Fruit fly (Drosophila melanogaster) whole organism, embryonic: Measurements from ENCODE around the gene mbm.
A peak's percentile ranks its signal among the peaks of the same experiment; 100 is the strongest.

ENCODE experiments used
- Ada2b ChIP-seq: fragments of 200-800 bp; sonication (Bioruptor generic); IDR thresholded peaks from 2 replicates; pipeline ENCODE4 v1.3.6; 2022; ENCODE audit warnings: missing biosample characterization, missing genetic modification characterization
- Bgb ChIP-seq: fragments of 200-800 bp; sonication (Bioruptor generic); IDR thresholded peaks from 2 replicates; pipeline ENCODE4 v1.3.6; 2022; ENCODE audit warnings: missing biosample characterization, missing genetic modification characterization; ENCODE audit not compliant: partially characterized antibody
- CG12299 ChIP-seq: fragments of 200-800 bp; sonication (Bioruptor generic); optimal IDR thresholded peaks from 2 replicates; lab custom pipeline; 2018; ENCODE audit warnings: missing biosample characterization, mild to moderate bottlenecking, missing genetic modification characterization
- CG13123 ChIP-seq: fragments of 200-800 bp; sonication (Bioruptor generic); optimal IDR thresholded peaks from 2 replicates; lab custom pipeline; 2016; ENCODE audit warnings: missing biosample characterization, missing genetic modification characterization
- CG13894 ChIP-seq: fragments of 200-800 bp; sonication (Bioruptor generic); optimal IDR thresholded peaks from 3 replicates; lab custom pipeline; 2018; ENCODE audit warnings: missing biosample characterization, mild to moderate bottlenecking, missing genetic modification characterization, moderate library complexity
- CG14441 ChIP-seq: fragments of 200-800 bp; sonication (Bioruptor generic); IDR thresholded peaks from 2 replicates; pipeline ENCODE4 v1.3.6; 2022; ENCODE audit warnings: missing biosample characterization, missing genetic modification characterization
- CG14710 ChIP-seq: fragments of 200-800 bp; sonication (Bioruptor generic); optimal IDR thresholded peaks from 3 replicates; lab custom pipeline; 2019; ENCODE audit warnings: missing biosample characterization, mild to moderate bottlenecking, missing genetic modification characterization, moderate library complexity
- CG1792 ChIP-seq: fragments of 200-800 bp; sonication (Bioruptor generic); optimal IDR thresholded peaks from 2 replicates; lab custom pipeline; 2016; ENCODE audit warnings: missing biosample characterization, missing genetic modification characterization
- CG18011 ChIP-seq: fragments of 200-800 bp; sonication (Bioruptor generic); optimal IDR thresholded peaks from 2 replicates; lab custom pipeline; 2017; ENCODE audit warnings: missing biosample characterization, missing genetic modification characterization, mild to moderate bottlenecking, moderate library complexity, missing genotype
- CG18476 ChIP-seq: fragments of 200-800 bp; sonication (Bioruptor generic); optimal IDR thresholded peaks from 2 replicates; lab custom pipeline; 2016; ENCODE audit warnings: missing biosample characterization, mild to moderate bottlenecking, missing genetic modification characterization
- CG30020 ChIP-seq: fragments of 200-800 bp; optimal IDR thresholded peaks from 2 replicates; lab custom pipeline; 2019; ENCODE audit warnings: missing biosample characterization, mild to moderate bottlenecking, missing genetic modification characterization, moderate library complexity
- CG3065 ChIP-seq: fragments of 200-800 bp; sonication (Bioruptor generic); optimal IDR thresholded peaks from 2 replicates; lab custom pipeline; 2016; ENCODE audit warnings: missing biosample characterization, missing genetic modification characterization
- CG34376 ChIP-seq: fragments of 200-800 bp; sonication (Bioruptor generic); optimal IDR thresholded peaks from 2 replicates; lab custom pipeline; 2018; ENCODE audit warnings: missing biosample characterization, mild to moderate bottlenecking, missing genetic modification characterization
- CG3847 ChIP-seq: fragments of 200-800 bp; sonication (Bioruptor generic); IDR thresholded peaks from 2 replicates; pipeline ENCODE4 v1.3.6; 2022; ENCODE audit warnings: missing biosample characterization, missing genetic modification characterization
- CG4617 ChIP-seq: fragments of 200-800 bp; sonication (Bioruptor generic); optimal IDR thresholded peaks from 3 replicates; lab custom pipeline; 2016; ENCODE audit warnings: missing biosample characterization, missing genetic modification characterization, borderline replicate concordance
- CG7963 ChIP-seq: fragments of 200-800 bp; sonication (Bioruptor generic); IDR thresholded peaks from 3 replicates; pipeline ENCODE4 v1.3.6; 2022; ENCODE audit warnings: missing biosample characterization, missing genetic modification characterization; ENCODE audit not compliant: partially characterized antibody
- CG8388 ChIP-seq: fragments of 200-800 bp; sonication (Bioruptor generic); optimal IDR thresholded peaks from 2 replicates; lab custom pipeline; 2019; ENCODE audit warnings: missing biosample characterization, mild to moderate bottlenecking, missing genetic modification characterization, moderate library complexity
- CG8944 ChIP-seq: fragments of 200-800 bp; sonication (Bioruptor generic); optimal IDR thresholded peaks from 3 replicates; lab custom pipeline; 2016; ENCODE audit warnings: missing biosample characterization, missing genetic modification characterization
- CG9609 ChIP-seq: fragments of 200-800 bp; sonication (Bioruptor generic); optimal IDR thresholded peaks from 3 replicates; lab custom pipeline; 2016; ENCODE audit warnings: missing biosample characterization, missing genetic modification characterization
- CoRest ChIP-seq: fragments of 200-800 bp; sonication (Bioruptor generic); optimal IDR thresholded peaks from 3 replicates; lab custom pipeline; 2018; ENCODE audit warnings: missing biosample characterization, mild to moderate bottlenecking, missing genetic modification characterization, moderate library complexity
- E2f1 ChIP-seq: fragments of 200-800 bp; sonication (Bioruptor generic); IDR thresholded peaks from 2 replicates; pipeline ENCODE4 v1.3.6; 2022; ENCODE audit warnings: missing biosample characterization, missing genetic modification characterization
- Eip74EF ChIP-seq, 2 experiments: fragments of 200-800 bp in 1 of 2; fragments of >200 bp in 1 of 2; sonication (Bioruptor generic) in 1 of 2; optimal IDR thresholded peaks; 2 replicates each; lab custom pipeline; 2017 to 2019; ENCODE audit warnings: missing biosample characterization in 2 of 2, missing genetic modification characterization in 2 of 2, mild to moderate bottlenecking in 1 of 2, moderate library complexity in 1 of 2
- Elba2 ChIP-seq: fragments of 200-800 bp; sonication (Bioruptor generic); optimal IDR thresholded peaks from 3 replicates; lab custom pipeline; 2016; ENCODE audit warnings: missing biosample characterization, missing genetic modification characterization
- HmgZ ChIP-seq: fragments of 200-800 bp; sonication (Bioruptor generic); optimal IDR thresholded peaks from 2 replicates; lab custom pipeline; 2018; ENCODE audit warnings: missing biosample characterization, mild to moderate bottlenecking, missing genetic modification characterization
- Hr78 ChIP-seq, 2 experiments: fragments of 200-800 bp in 1 of 2; fragments of >200 bp in 1 of 2; sonication (Bioruptor generic) in 1 of 2; optimal IDR thresholded peaks; 2 replicates each; lab custom pipeline; 2017 to 2019; ENCODE audit warnings: missing biosample characterization in 2 of 2, missing genetic modification characterization in 2 of 2, mild to moderate bottlenecking in 1 of 2, moderate library complexity in 1 of 2
- Neu2 ChIP-seq: fragments of 200-800 bp; sonication (Bioruptor generic); optimal IDR thresholded peaks from 3 replicates; lab custom pipeline; 2016; ENCODE audit warnings: missing biosample characterization, missing genetic modification characterization, borderline replicate concordance
- NfI ChIP-seq: fragments of 200-800 bp; sonication (Bioruptor generic); optimal IDR thresholded peaks from 3 replicates; lab custom pipeline; 2018; ENCODE audit warnings: missing biosample characterization, mild to moderate bottlenecking, missing genetic modification characterization, moderate library complexity
- PHDP ChIP-seq: fragments of 200-800 bp; sonication (Bioruptor generic); optimal IDR thresholded peaks from 3 replicates; lab custom pipeline; 2018; ENCODE audit warnings: missing biosample characterization, mild to moderate bottlenecking, missing genetic modification characterization, moderate library complexity
- Rfx ChIP-seq: fragments of 200-800 bp; sonication (Bioruptor generic); IDR thresholded peaks from 2 replicates; pipeline ENCODE4 v1.3.6; 2022; ENCODE audit warnings: missing biosample characterization, missing genetic modification characterization
- TFAM ChIP-seq: fragments of 200-800 bp; sonication (Bioruptor generic); optimal IDR thresholded peaks from 2 replicates; lab custom pipeline; 2017; ENCODE audit warnings: missing biosample characterization, missing genetic modification characterization, inconsistent platforms
- dmrt11E ChIP-seq: fragments of 200-800 bp; sonication (Bioruptor generic); optimal IDR thresholded peaks from 3 replicates; lab custom pipeline; 2018; ENCODE audit warnings: missing biosample characterization, mild to moderate bottlenecking, missing genetic modification characterization, moderate library complexity
- exex ChIP-seq: fragments of 200-800 bp; sonication (Bioruptor generic); optimal IDR thresholded peaks from 4 replicates; lab custom pipeline; 2018; ENCODE audit warnings: missing biosample characterization, mild to moderate bottlenecking, missing genetic modification characterization, moderate library complexity
- fd3F ChIP-seq: fragments of 200-800 bp; sonication (Bioruptor generic); optimal IDR thresholded peaks from 2 replicates; lab custom pipeline; 2018; ENCODE audit warnings: missing biosample characterization, mild to moderate bottlenecking, missing genetic modification characterization, moderate library complexity
- fd64A ChIP-seq: fragments of 200-800 bp; sonication (Bioruptor generic); optimal IDR thresholded peaks from 3 replicates; lab custom pipeline; 2018; ENCODE audit warnings: missing biosample characterization, mild to moderate bottlenecking, missing genetic modification characterization
- gsb-n ChIP-seq: fragments of 200-800 bp; sonication (Bioruptor generic); optimal IDR thresholded peaks from 3 replicates; lab custom pipeline; 2018; ENCODE audit warnings: missing biosample characterization, mild to moderate bottlenecking, missing genetic modification characterization
- kah ChIP-seq: fragments of 200-800 bp; sonication (Bioruptor generic); optimal IDR thresholded peaks from 2 replicates; lab custom pipeline; 2018; ENCODE audit warnings: missing biosample characterization, mild to moderate bottlenecking, missing genetic modification characterization
- lov ChIP-seq, 2 experiments: fragments of 200-800 bp in 1 of 2; fragments of >200 bp in 1 of 2; sonication (Bioruptor generic) in 1 of 2; IDR thresholded peaks in 1 of 2; optimal IDR thresholded peaks in 1 of 2; 2 replicates in 1 of 2; 3 replicates in 1 of 2; pipeline versions ENCODE4 v1.3.6 to Lab custom; 2017 to 2022; ENCODE audit warnings: missing biosample characterization in 1 of 2, missing genetic modification characterization in 1 of 2
- mld ChIP-seq: fragments of 200-800 bp; sonication (Bioruptor generic); IDR thresholded peaks from 3 replicates; pipeline ENCODE4 v1.3.6; 2022; ENCODE audit warnings: missing biosample characterization, missing genetic modification characterization; ENCODE audit not compliant: partially characterized antibody
- nerfin-2 ChIP-seq: fragments of 200-800 bp; sonication (Bioruptor generic); IDR thresholded peaks from 2 replicates; pipeline ENCODE4 v1.3.6; 2022; ENCODE audit warnings: missing biosample characterization, missing genetic modification characterization; ENCODE audit not compliant: partially characterized antibody
- pb ChIP-seq: fragments of 200-800 bp; sonication (Bioruptor generic); optimal IDR thresholded peaks from 3 replicates; lab custom pipeline; 2016; ENCODE audit warnings: missing biosample characterization, missing genetic modification characterization
- schlank ChIP-seq: fragments of 200-800 bp; sonication (Bioruptor generic); optimal IDR thresholded peaks from 2 replicates; lab custom pipeline; 2018; ENCODE audit warnings: missing biosample characterization, mild to moderate bottlenecking, missing genetic modification characterization
- sna ChIP-seq: fragments of 200-800 bp; sonication (Bioruptor generic); IDR thresholded peaks from 2 replicates; pipeline ENCODE4 v1.3.6; 2022; ENCODE audit warnings: missing biosample characterization, missing genetic modification characterization; ENCODE audit not compliant: partially characterized antibody
- stc ChIP-seq: fragments of 200-800 bp; sonication (Bioruptor generic); IDR thresholded peaks from 2 replicates; pipeline ENCODE4 v1.3.6; 2022; ENCODE audit warnings: missing biosample characterization, missing genetic modification characterization
- stwl ChIP-seq: fragments of 200-800 bp; sonication (Bioruptor generic); optimal IDR thresholded peaks from 3 replicates; lab custom pipeline; 2018; ENCODE audit warnings: missing biosample characterization, mild to moderate bottlenecking, missing genetic modification characterization, moderate library complexity
- vvl ChIP-seq: fragments of 200-800 bp; sonication (Bioruptor generic); IDR thresholded peaks from 2 replicates; pipeline ENCODE4 v1.3.6; 2022; ENCODE audit warnings: missing biosample characterization, missing genetic modification characterization
- zen2 ChIP-seq: fragments of 200-800 bp; sonication (Bioruptor generic); IDR thresholded peaks from 3 replicates; pipeline ENCODE4 v1.3.6; 2022; ENCODE audit warnings: missing biosample characterization, missing genetic modification characterization; ENCODE audit not compliant: partially characterized antibody

Gene mbm

DNA sequence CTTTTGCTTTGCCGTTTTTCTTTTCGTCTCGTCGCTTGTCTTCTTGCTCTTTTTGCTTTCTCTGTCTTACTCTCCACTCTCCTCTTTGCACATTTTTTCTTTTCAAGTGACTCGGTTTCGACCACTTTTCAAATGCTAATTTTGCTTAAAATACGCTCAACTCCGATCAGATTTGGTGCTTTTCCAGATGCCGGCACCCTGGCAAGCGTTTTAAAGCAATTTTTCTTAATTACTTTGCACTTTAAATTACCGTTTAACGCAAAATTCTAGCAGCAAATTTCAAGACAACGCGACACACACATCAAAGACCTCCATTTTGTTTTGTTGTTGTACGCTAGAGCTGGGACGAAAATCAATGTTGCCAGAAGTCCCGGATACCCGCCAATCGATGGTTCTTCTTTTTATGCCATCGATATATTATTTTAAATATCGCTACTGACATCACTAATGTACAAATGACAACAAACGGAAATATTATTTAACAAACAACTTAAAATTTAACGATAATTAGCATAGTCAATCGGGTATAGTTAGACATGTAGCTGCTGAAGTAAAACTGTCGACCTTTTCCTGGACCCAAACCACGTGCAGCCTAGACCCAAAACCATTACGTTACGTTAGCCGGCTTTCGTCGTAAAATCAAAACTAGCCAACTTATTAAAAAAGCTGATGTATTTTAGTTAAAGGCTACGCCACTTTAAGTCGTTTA is 22.9 kb downstream of the mbm start, which contains the start of gene kis (continued):
- TF ChIP-seq CG8388, result peak; percentile 8
- TF ChIP-seq CG18476 (GFP tag; lab: Kevin White, UChicago), result peak; percentile 2
- TF ChIP-seq HmgZ (tag; lab: Kevin White, UChicago), result peak; percentile 81
- peak; percentile 40 for TF ChIP-seq CG12299 (tag; lab: Kevin White, UChicago)
- peak; percentile 84 for TF ChIP-seq CG4617 (GFP tag; lab: Kevin White, UChicago)
- TF ChIP-seq zen2, result peak; percentile 94
- no peak for TF ChIP-seq CG13123
- TF ChIP-seq sna (GFP tag; lab: Robert Waterston, UW), result peak; percentile 97
- TF ChIP-seq CG34376 (GFP tag; lab: Kevin White, UChicago), result peak; percentile 47
- TF ChIP-seq Neu2, result no peak
- TF ChIP-seq PHDP (tag; lab: Kevin White, UChicago), result peak; percentile 56
- TF ChIP-seq CG8944 (GFP tag; lab: Kevin White, UChicago), result peak; percentile 6
- TF ChIP-seq stc (GFP tag; lab: Robert Waterston, UW), result no peak
- no peak for TF ChIP-seq dmrt11E (tag; lab: Kevin White, UChicago)
- peak; percentile 57; the same call in 1 of the 2 replicates for TF ChIP-seq vvl (GFP tag; lab: Robert Waterston, UW)
- TF ChIP-seq CG14710 (tag; lab: Kevin White, UChicago), result peak; percentile 80
- peak; percentile 89 for TF ChIP-seq mld (GFP tag; lab: Robert Waterston, UW)
- no peak for TF ChIP-seq CG9609 (GFP tag; lab: Kevin White, UChicago)
- TF ChIP-seq nerfin-2 (GFP tag; lab: Robert Waterston, UW), result peak; percentile 80
- TF ChIP-seq fd3F (GFP tag; lab: Kevin White, UChicago), result no peak
- TF ChIP-seq CG30020 (tag; lab: Kevin White, UChicago), result peak; percentile 63
- no peak for TF ChIP-seq lov (optimal IDR thresholded peaks at IDR 0.05; lab: Kevin White, UChicago)
- TF ChIP-seq lov (GFP tag; IDR thresholded peaks at IDR 0.05; lab: Robert Waterston, UW), result 0 out of 3 replicates have a peak, but pooled peaks have one; percentile 48
- no peak for TF ChIP-seq CG3065 (GFP tag; lab: Kevin White, UChicago)
- TF ChIP-seq CG18011, result peak; percentile 27
- TF ChIP-seq Eip74EF (GFP tag; optimal IDR thresholded peaks at IDR 0.05; lab: Kevin White, UChicago), result peak in 1 of 2 experiments; percentile 13
- peak in 1 of 2 experiments; percentile 59 for TF ChIP-seq Hr78 (GFP tag; optimal IDR thresholded peaks at IDR 0.05; lab: Kevin White, UChicago)
- peak; percentile 61 for TF ChIP-seq CG3847 (GFP tag; lab: Robert Waterston, UW)
- TF ChIP-seq Rfx (GFP tag; lab: Robert Waterston, UW), result peak; percentile 66
- peak; percentile 9 for TF ChIP-seq NfI (GFP tag; lab: Kevin White, UChicago)
- no peak for TF ChIP-seq Ada2b (GFP tag; lab: Robert Waterston, UW)
- TF ChIP-seq gsb-n (tag; lab: Kevin White, UChicago), result peak; percentile 68
- TF ChIP-seq stwl, result peak; percentile 73
- TF ChIP-seq exex (tag; lab: Kevin White, UChicago), result peak; percentile 17
- peak; percentile 83 for TF ChIP-seq CG7963 (GFP tag; lab: Robert Waterston, UW)
- peak; percentile 16 for TF ChIP-seq CG1792
- TF ChIP-seq fd64A (GFP tag; lab: Kevin White, UChicago), result no peak
- TF ChIP-seq pb (GFP tag; lab: Kevin White, UChicago), result no peak
- TF ChIP-seq E2f1, result 0 out of 2 replicates have a peak, but pooled peaks have one; percentile 14
- TF ChIP-seq CG14441, result no peak
- TF ChIP-seq TFAM (GFP tag; lab: Kevin White, UChicago), result no peak
- TF ChIP-seq CG13894 (tag; lab: Kevin White, UChicago), result peak; percentile 66
- no peak for TF ChIP-seq Elba2 (GFP tag; lab: Kevin White, UChicago)
- no peak for TF ChIP-seq schlank (tag; lab: Kevin White, UChicago)
- peak; percentile 36 for TF ChIP-seq CoRest (tag; lab: Kevin White, UChicago)
- peak; percentile 96 for TF ChIP-seq Bgb (GFP tag; lab: Robert Waterston, UW)
- TF ChIP-seq kah, result peak; percentile 35
